Worm (Caenorhabditis elegans) whole organism, L4 larva: ENCODE measurements around the gene acs-6.

Source experiments
- F10B5.3 ChIP-seq: sonication (generic microtip); optimal IDR thresholded peaks from 2 replicates; lab custom pipeline; 2016; ENCODE audit warnings: mild to moderate bottlenecking, missing genetic modification characterization, missing compliant biosample characterization
- F26F4.8 ChIP-seq: fragments of 200-800 bp; sonication (Bioruptor generic); conservative IDR thresholded peaks from 2 replicates; pipeline ENCODE4 v1.3.6; 2022; ENCODE audit warnings: missing genetic modification characterization, missing compliant biosample characterization
- T26A8.4 ChIP-seq: fragments of 200-800 bp; sonication (Bioruptor generic); IDR thresholded peaks from 2 replicates; pipeline ENCODE4 v1.3.6; 2022; ENCODE audit warnings: missing genetic modification characterization, missing compliant biosample characterization
- ZK337.2 ChIP-seq: fragments of 200-800 bp; sonication (Bioruptor generic); IDR thresholded peaks from 2 replicates; pipeline ENCODE4 v1.3.6; 2022; ENCODE audit warnings: missing genetic modification reagents, missing genetic modification characterization, missing compliant biosample characterization
- aly-2 ChIP-seq: sonication (generic microtip); optimal IDR thresholded peaks from 2 replicates; lab custom pipeline; 2018; ENCODE audit warnings: missing biosample characterization, missing genetic modification characterization
- ama-1 ChIP-seq: fragments of 150-350 bp; optimal IDR thresholded peaks from 2 replicates; lab custom pipeline; 2014; ENCODE audit warnings: inconsistent platforms, mixed read lengths
- ceh-20 ChIP-seq: fragments of 200-800 bp; sonication (Bioruptor generic); IDR thresholded peaks from 2 replicates; pipeline ENCODE4 v1.3.6; 2022; ENCODE audit warnings: missing genetic modification reagents, missing genetic modification characterization, missing compliant biosample characterization
- ceh-32 ChIP-seq: sonication (generic microtip); optimal IDR thresholded peaks from 2 replicates; lab custom pipeline; 2016; ENCODE audit warnings: mild to moderate bottlenecking, missing genetic modification characterization, missing compliant biosample characterization; ENCODE audit not compliant: poor library complexity
- ceh-82 ChIP-seq: sonication (generic microtip); optimal IDR thresholded peaks from 2 replicates; lab custom pipeline; 2017; ENCODE audit warnings: missing biosample characterization, missing genetic modification characterization
- ces-1 ChIP-seq: fragments of 150-350 bp; sonication (generic microtip); optimal IDR thresholded peaks from 4 replicates; lab custom pipeline; 2014; ENCODE audit warnings: missing biosample characterization, missing genetic modification reagents, missing genetic modification characterization
- daf-16 ChIP-seq, 3 experiments: sonication (generic microtip); optimal IDR thresholded peaks; 2 replicates each; lab custom pipeline; 2016 to 2017; ENCODE audit warnings: missing genetic modification characterization in 3 of 3, missing genetic modification reagents in 3 of 3, mild to moderate bottlenecking in 2 of 3, missing compliant biosample characterization in 2 of 3, missing biosample characterization in 1 of 3, moderate library complexity in 1 of 3
- daf-19 ChIP-seq: fragments of 200-800 bp; sonication (Bioruptor generic); conservative IDR thresholded peaks from 2 replicates; pipeline ENCODE4 v1.3.6; 2022; ENCODE audit warnings: missing genetic modification characterization, missing compliant biosample characterization
- dmd-6 ChIP-seq: fragments of 200-800 bp; sonication (Bioruptor generic); IDR thresholded peaks from 2 replicates; pipeline ENCODE4 v1.3.6; 2022; ENCODE audit warnings: missing genetic modification reagents, missing genetic modification characterization, missing compliant biosample characterization
- dmd-9 ChIP-seq: fragments of 200-800 bp; sonication (Bioruptor generic); IDR thresholded peaks from 2 replicates; pipeline ENCODE4 v1.3.6; 2022; ENCODE audit warnings: missing genetic modification reagents, missing genetic modification characterization, missing compliant biosample characterization
- dve-1 ChIP-seq: sonication (generic microtip); optimal IDR thresholded peaks from 2 replicates; lab custom pipeline; 2017; ENCODE audit warnings: antibody characterized with exemption, mild to moderate bottlenecking, missing genetic modification characterization, missing compliant biosample characterization; ENCODE audit not compliant: insufficient read depth
- hlh-11 ChIP-seq: fragments of 200-800 bp; sonication (Bioruptor generic); optimal IDR thresholded peaks from 2 replicates; lab custom pipeline; 2018; ENCODE audit warnings: mild to moderate bottlenecking, missing genetic modification characterization, missing compliant biosample characterization
- hmg-1.1 ChIP-seq: fragments of 200-800 bp; sonication (Bioruptor generic); IDR thresholded peaks from 2 replicates; pipeline ENCODE4 v1.3.6; 2022; ENCODE audit warnings: missing genetic modification reagents, missing genetic modification characterization, missing compliant biosample characterization
- lin-38 ChIP-seq: fragments of 200-800 bp; sonication (Bioruptor generic); IDR thresholded peaks from 2 replicates; pipeline ENCODE4 v1.3.6; 2022; ENCODE audit warnings: missing genetic modification reagents, missing genetic modification characterization, missing compliant biosample characterization
- madf-5 ChIP-seq, 2 experiments: fragments of 200-800 bp; sonication (Bioruptor generic); IDR thresholded peaks; 2 replicates each; pipeline ENCODE4 v1.3.6; 2022; ENCODE audit warnings: missing compliant biosample characterization in 2 of 2, missing genetic modification characterization in 2 of 2
- madf-9 ChIP-seq: fragments of 200-800 bp; sonication (Bioruptor generic); conservative IDR thresholded peaks from 2 replicates; pipeline ENCODE4 v1.3.6; 2022; ENCODE audit warnings: missing genetic modification reagents, missing genetic modification characterization, missing compliant biosample characterization
- mep-1 ChIP-seq: fragments of 150-350 bp; sonication (generic microtip); optimal IDR thresholded peaks from 3 replicates; lab custom pipeline; 2014; ENCODE audit warnings: missing biosample characterization, missing genetic modification characterization
- mxl-3 ChIP-seq: fragments of 200-800 bp; sonication (Bioruptor generic); optimal IDR thresholded peaks from 2 replicates; lab custom pipeline; 2018; ENCODE audit warnings: mild to moderate bottlenecking, missing genetic modification characterization, missing compliant biosample characterization
- nhr-11 ChIP-seq: fragments of 150-350 bp; optimal IDR thresholded peaks from 2 replicates; lab custom pipeline; 2014; ENCODE audit warnings: missing biosample characterization, missing genetic modification characterization
- nhr-28 ChIP-seq: fragments of 150-350 bp; optimal IDR thresholded peaks from 2 replicates; lab custom pipeline; 2014; ENCODE audit warnings: missing biosample characterization, missing genetic modification characterization
- nhr-41 ChIP-seq: fragments of 200-800 bp; sonication (Bioruptor generic); IDR thresholded peaks from 2 replicates; pipeline ENCODE4 v1.3.6; 2022; ENCODE audit warnings: missing genetic modification reagents, missing genetic modification characterization, missing compliant biosample characterization
- nhr-77 ChIP-seq: fragments of 150-350 bp; optimal IDR thresholded peaks from 2 replicates; lab custom pipeline; 2014; ENCODE audit warnings: missing biosample characterization, missing genetic modification characterization
- pqm-1 ChIP-seq: sonication (generic microtip); optimal IDR thresholded peaks from 2 replicates; lab custom pipeline; 2017; ENCODE audit warnings: missing biosample characterization, missing genetic modification characterization
- rbr-2 ChIP-seq: sonication (generic microtip); optimal IDR thresholded peaks from 2 replicates; lab custom pipeline; 2016; ENCODE audit warnings: missing genotype, missing genetic modification characterization, missing compliant biosample characterization
- snpc-1.2 ChIP-seq: fragments of 200-800 bp; sonication (Bioruptor generic); IDR thresholded peaks from 2 replicates; pipeline ENCODE4 v1.3.6; 2022; ENCODE audit warnings: missing genetic modification reagents, missing genetic modification characterization, missing compliant biosample characterization
- spr-1 ChIP-seq: sonication (generic microtip); optimal IDR thresholded peaks from 2 replicates; lab custom pipeline; 2016; ENCODE audit warnings: mild to moderate bottlenecking, missing genetic modification characterization, missing compliant biosample characterization
- unc-62 ChIP-seq, 3 experiments: fragments of 150-350 bp in 1 of 3; sonication (generic microtip); optimal IDR thresholded peaks in 2 of 3; peaks in 1 of 3; 1 replicate in 1 of 3; 2 replicates in 2 of 3; lab custom pipeline; 2014 to 2017; ENCODE audit warnings: missing biosample characterization in 3 of 3, missing genetic modification characterization in 3 of 3, missing genetic modification reagents in 3 of 3, missing genotype in 1 of 3
- zag-1 ChIP-seq: fragments of 150-350 bp; optimal IDR thresholded peaks from 2 replicates; lab custom pipeline; 2014; ENCODE audit warnings: missing biosample characterization, missing genetic modification characterization
- zip-2 ChIP-seq: fragments of 150-350 bp; optimal IDR thresholded peaks from 2 replicates; lab custom pipeline; 2014; ENCODE audit warnings: missing biosample characterization, missing genetic modification characterization

Gene acs-6

ce11 chrII:7072590-7073536, 11.0 kb downstream of the acs-6 start (continued):
- TF ChIP-seq hmg-1.1 (GFP tag; lab: Robert Waterston, UW) (0 out of 2 replicates have a peak, but pooled peaks have one; percentile 23), nhr-77 (tag; lab: Kevin White, UChicago) (peak; percentile 38), nhr-28 (tag; lab: Kevin White, UChicago) (peak; percentile 65), ceh-32 (tag; lab: Kevin White, UChicago) (no peak), daf-19 (no peak), dve-1 (tag; lab: Kevin White, UChicago) (peak; percentile 80), ceh-20 (GFP tag; lab: Robert Waterston, UW) (peak; percentile 53; the same call in 1 of the 2 replicates), dmd-6 (GFP tag; lab: Robert Waterston, UW) (peak; percentile 91), zip-2 (tag; lab: Kevin White, UChicago) (no peak), rbr-2 (tag; lab: Kevin White, UChicago) (peak; percentile 56), ces-1 (GFP tag; lab: Kevin White, UChicago) (no peak), unc-62 (GFP tag; optimal IDR thresholded peaks at IDR 0.05 in 1 of 2; lab: Kevin White, UChicago) (no peak), unc-62 (tag; optimal IDR thresholded peaks at IDR 0.05; lab: Kevin White, UChicago) (no peak), nhr-41 (GFP tag; lab: Robert Waterston, UW) (no peak), zag-1 (no peak), lin-38 (GFP tag; lab: Robert Waterston, UW) (peak; percentile 89), hlh-11 (tag; lab: Kevin White, UChicago) (peak; percentile 78), nhr-11 (tag; lab: Kevin White, UChicago) (peak; percentile 98), snpc-1.2 (no peak)
- TF ChIP-seq, all 104 proteins: peak for 31

- no peak for TF ChIP-seq T26A8.4 (GFP tag; lab: Robert Waterston, UW)
- TF ChIP-seq dmd-6 (GFP tag; lab: Robert Waterston, UW), result no peak
- TF ChIP-seq mep-1, result no peak
- TF ChIP-seq nhr-77 (tag; lab: Kevin White, UChicago), result no peak
- no peak for TF ChIP-seq pqm-1 (tag; lab: Kevin White, UChicago)
- TF ChIP-seq madf-9 (GFP tag; lab: Robert Waterston, UW), result no peak
- no peak for TF ChIP-seq ZK337.2 (GFP tag; lab: Robert Waterston, UW)
- TF ChIP-seq lin-38 (GFP tag; lab: Robert Waterston, UW), result no peak; the same call in 1 of the 2 replicates
- TF ChIP-seq spr-1 (tag; lab: Kevin White, UChicago), result no peak
- TF ChIP-seq dmd-9, result no peak
- TF ChIP-seq aly-2, result no peak
- no peak for TF ChIP-seq F10B5.3 (tag; lab: Kevin White, UChicago)
- TF ChIP-seq ama-1 (lab: Kevin White, UChicago), result no peak
- TF ChIP-seq F26F4.8 (GFP tag; lab: Robert Waterston, UW), result no peak
- no peak for TF ChIP-seq mxl-3 (GFP tag; lab: Kevin White, UChicago)
- no peak for TF ChIP-seq nhr-28 (tag; lab: Kevin White, UChicago)
- no peak for TF ChIP-seq ceh-82 (tag; lab: Kevin White, UChicago)
- TF ChIP-seq unc-62 (GFP tag; optimal IDR thresholded peaks at IDR 0.05 in 1 of 2; lab: Kevin White, UChicago), result no peak
- no peak for TF ChIP-seq unc-62 (tag; optimal IDR thresholded peaks at IDR 0.05; lab: Kevin White, UChicago)
- no peak for TF ChIP-seq madf-5 (GFP tag; IDR thresholded peaks at IDR 0.05; lab: Robert Waterston, UW)
- no peak for TF ChIP-seq daf-16 (GFP tag; optimal IDR thresholded peaks at IDR 0.05; lab: Kevin White, UChicago)
- TF ChIP-seq daf-16 (tag; optimal IDR thresholded peaks at IDR 0.05; lab: Kevin White, UChicago), result no peak
Observed at ce11 chrII:7073537-7073913, 11.7 kb downstream of the acs-6 start, which contains the start of gene kat-1. Gene kat-1 (plus strand): TSS chrII:7073814.
